Fruit fly (Drosophila melanogaster) whole organism, wandering third instar larva: ENCODE data around the gene CG6659.

ENCODE experiments used
- Abd-B ChIP-seq: fragments of >200 bp; optimal IDR thresholded peaks from 2 replicates; lab custom pipeline; 2017; ENCODE audit warnings: missing biosample characterization, missing genetic modification characterization
- CG32264 ChIP-seq: fragments of 200-800 bp; sonication (Bioruptor generic); optimal IDR thresholded peaks from 2 replicates; lab custom pipeline; 2016; ENCODE audit warnings: missing biosample characterization, missing genetic modification characterization
- Dif ChIP-seq: fragments of 200-275, 200-300 bp; sonication (Bioruptor generic); optimal IDR thresholded peaks from 2 replicates; lab custom pipeline; 2018; ENCODE audit warnings: missing biosample characterization, missing genetic modification characterization; ENCODE audit not compliant: partially characterized antibody
- GATAd ChIP-seq: sonication (Bioruptor generic); optimal IDR thresholded peaks from 2 replicates; lab custom pipeline; 2016; ENCODE audit warnings: missing biosample characterization, missing genetic modification characterization
- Hr78 ChIP-seq: fragments of >200 bp; optimal IDR thresholded peaks from 2 replicates; lab custom pipeline; 2017; ENCODE audit warnings: missing biosample characterization, missing genetic modification characterization
- ey ChIP-seq: fragments of 200-800 bp; sonication (Bioruptor generic); optimal IDR thresholded peaks from 2 replicates; lab custom pipeline; 2016; ENCODE audit warnings: missing biosample characterization, missing genetic modification characterization
- fru ChIP-seq: fragments of 200-800 bp; sonication (Bioruptor generic); optimal IDR thresholded peaks from 3 replicates; lab custom pipeline; 2016; ENCODE audit warnings: missing biosample characterization, mild to moderate bottlenecking, missing genetic modification characterization
- h ChIP-seq: fragments of 200-800 bp; sonication (Bioruptor generic); optimal IDR thresholded peaks from 3 replicates; lab custom pipeline; 2016; ENCODE audit warnings: missing biosample characterization, mild to moderate bottlenecking, missing genetic modification characterization
- lola ChIP-seq: fragments of >200 bp; optimal IDR thresholded peaks from 2 replicates; lab custom pipeline; 2017; ENCODE audit warnings: missing biosample characterization, missing genetic modification characterization
- pan ChIP-seq: fragments of >200 bp; optimal IDR thresholded peaks from 2 replicates; lab custom pipeline; 2017
- psq ChIP-seq: fragments of 200-800 bp; sonication (Bioruptor generic); optimal IDR thresholded peaks from 3 replicates; lab custom pipeline; 2017; ENCODE audit warnings: missing biosample characterization, mild to moderate bottlenecking, missing genetic modification characterization, moderate library complexity
- usp ChIP-seq: fragments of >200 bp; optimal IDR thresholded peaks from 2 replicates; lab custom pipeline; 2017; ENCODE audit warnings: missing biosample characterization, missing genetic modification characterization

dm6 chrX:18621649-18622346 is 35.3 kb downstream of the CG6659 start:
- TF ChIP-seq Hr78 (no peak), Dif (GFP tag; lab: Kevin White, UChicago) (no peak), Abd-B (no peak), fru (GFP tag; lab: Kevin White, UChicago) (no peak), CG32264 (GFP tag; lab: Kevin White, UChicago) (no peak), h (GFP tag; lab: Kevin White, UChicago) (no peak), lola (GFP tag; lab: Kevin White, UChicago) (no peak), psq (GFP tag; lab: Kevin White, UChicago) (no peak), pan (lab: Kevin White, UChicago) (no peak), GATAd (GFP tag; lab: Kevin White, UChicago) (no peak), usp (GFP tag; lab: Kevin White, UChicago) (no peak), ey (GFP tag; lab: Kevin White, UChicago) (no peak)
